ENCODE assay signal across 1 fruit fly cellular context in genomic region chrX:19172955-19173354, dm6.
A peak's percentile ranks its signal among the peaks of the same experiment; 100 is the strongest.
TF ChIP-seq lines count a peak whose summit lies in the region.

No protein-coding gene starts in this region.

TF ChIP-seq in whole organism, embryonic, 481 proteins besides CTCF, POLR2A, EP300 and RAD21 (continued from another document and continues in another):
- TF ChIP-seq CG5180 (GFP tag; optimal IDR thresholded peaks at IDR 0.05; lab: Kevin White, UChicago) = no peak
- peak; percentile 21 for TF ChIP-seq CG4424 (GFP tag; optimal IDR thresholded peaks at IDR 0.05; lab: Kevin White, UChicago)
- no peak for TF ChIP-seq D19B (GFP tag; optimal IDR thresholded peaks at IDR 0.05; lab: Kevin White, UChicago)
- no peak for TF ChIP-seq CG4282 (GFP tag; optimal IDR thresholded peaks at IDR 0.05; lab: Kevin White, UChicago)
- no peak for TF ChIP-seq sug (tag; optimal IDR thresholded peaks at IDR 0.05; lab: Kevin White, UChicago)
- peak; percentile 1 for TF ChIP-seq Abd-B (GFP tag; optimal IDR thresholded peaks at IDR 0.05; lab: Kevin White, UChicago)
- peak; percentile 29 for TF ChIP-seq Xbp1 (GFP tag; optimal IDR thresholded peaks at IDR 0.05; lab: Kevin White, UChicago)
- TF ChIP-seq CG13894 (tag; optimal IDR thresholded peaks at IDR 0.05; lab: Kevin White, UChicago) = no peak
- TF ChIP-seq CG2889 (GFP tag; IDR thresholded peaks at IDR 0.05; lab: Robert Waterston, UW) = no peak
- TF ChIP-seq CG2678 (tag; optimal IDR thresholded peaks at IDR 0.05; lab: Kevin White, UChicago) = no peak
- TF ChIP-seq ham (GFP tag; IDR thresholded peaks at IDR 0.05; lab: Robert Waterston, UW) = no peak
- no peak for TF ChIP-seq Dek (tag; optimal IDR thresholded peaks at IDR 0.05; lab: Kevin White, UChicago)
- TF ChIP-seq Nf-YB (GFP tag; optimal IDR thresholded peaks at IDR 0.05; lab: Kevin White, UChicago) = no peak
- TF ChIP-seq Chrac-16 (GFP tag; optimal IDR thresholded peaks at IDR 0.05; lab: Kevin White, UChicago) = peak; percentile 33
- no peak for TF ChIP-seq Mrtf (GFP tag; IDR thresholded peaks at IDR 0.05; lab: Robert Waterston, UW)
- TF ChIP-seq unpg (GFP tag; optimal IDR thresholded peaks at IDR 0.05; lab: Kevin White, UChicago) = no peak
- TF ChIP-seq HmgD (GFP tag; optimal IDR thresholded peaks at IDR 0.05; lab: Kevin White, UChicago) = no peak
- no peak for TF ChIP-seq CG13424 (tag; optimal IDR thresholded peaks at IDR 0.05; lab: Kevin White, UChicago)
- TF ChIP-seq Ssrp (tag; optimal IDR thresholded peaks at IDR 0.05; lab: Kevin White, UChicago) = no peak
- no peak for TF ChIP-seq CG6175 (GFP tag; IDR thresholded peaks at IDR 0.05; lab: Robert Waterston, UW)
- TF ChIP-seq NC2β (GFP tag; optimal IDR thresholded peaks at IDR 0.05; lab: Kevin White, UChicago) = no peak
- TF ChIP-seq CG10209 (GFP tag; optimal IDR thresholded peaks at IDR 0.05; lab: Kevin White, UChicago) = no peak
- no peak for TF ChIP-seq CG9876 (GFP tag; optimal IDR thresholded peaks at IDR 0.05; lab: Kevin White, UChicago)
- no peak for TF ChIP-seq CG2202 (tag; optimal IDR thresholded peaks at IDR 0.05; lab: Kevin White, UChicago)
- TF ChIP-seq CG10274 (GFP tag; optimal IDR thresholded peaks at IDR 0.05; lab: Kevin White, UChicago) = no peak
- TF ChIP-seq CG10565 (GFP tag; optimal IDR thresholded peaks at IDR 0.05; lab: Kevin White, UChicago) = no peak
- TF ChIP-seq bigmax (GFP tag; optimal IDR thresholded peaks at IDR 0.05; lab: Kevin White, UChicago) = no peak
- TF ChIP-seq zfh1 (GFP tag; IDR thresholded peaks at IDR 0.05; lab: Robert Waterston, UW) = 0 out of 3 replicates have a peak, but pooled peaks have one; percentile 18
- TF ChIP-seq kay (GFP tag; optimal IDR thresholded peaks at IDR 0.05; lab: Kevin White, UChicago) = no peak
- no peak for TF ChIP-seq pfk (GFP tag; optimal IDR thresholded peaks at IDR 0.05; lab: Kevin White, UChicago)
- TF ChIP-seq CG7271 (tag; optimal IDR thresholded peaks at IDR 0.05; lab: Kevin White, UChicago) = no peak
- TF ChIP-seq Atf3 (GFP tag; optimal IDR thresholded peaks at IDR 0.05; lab: Kevin White, UChicago) = no peak
- TF ChIP-seq lilli (GFP tag; optimal IDR thresholded peaks at IDR 0.05; lab: Kevin White, UChicago) = no peak
- peak; percentile 15 for TF ChIP-seq CG7556 (GFP tag; optimal IDR thresholded peaks at IDR 0.05; lab: Kevin White, UChicago)
- TF ChIP-seq al (GFP tag; IDR thresholded peaks at IDR 0.05; lab: Robert Waterston, UW) = no peak
- TF ChIP-seq danr (GFP tag; IDR thresholded peaks at IDR 0.05; lab: Robert Waterston, UW) = no peak
- TF ChIP-seq CG1647 (GFP tag; optimal IDR thresholded peaks at IDR 0.05; lab: Kevin White, UChicago) = no peak
- peak; percentile 35 for TF ChIP-seq CG11504 (tag; optimal IDR thresholded peaks at IDR 0.05; lab: Kevin White, UChicago)
- no peak for TF ChIP-seq Fer1 (GFP tag; optimal IDR thresholded peaks at IDR 0.05; lab: Kevin White, UChicago)
- TF ChIP-seq CG12769 (tag; optimal IDR thresholded peaks at IDR 0.05; lab: Kevin White, UChicago) = peak; percentile 3
- TF ChIP-seq cato (GFP tag; optimal IDR thresholded peaks at IDR 0.05; lab: Kevin White, UChicago; ENCODE audit: borderline replicate concordance) = no peak
- no peak for TF ChIP-seq CG4730 (GFP tag; IDR thresholded peaks at IDR 0.05; lab: Robert Waterston, UW)
- TF ChIP-seq vnd (GFP tag; IDR thresholded peaks at IDR 0.05; lab: Robert Waterston, UW; ENCODE audit: partially characterized antibody) = no peak
- TF ChIP-seq disco-r (GFP tag; optimal IDR thresholded peaks at IDR 0.05; lab: Kevin White, UChicago) = no peak
- TF ChIP-seq MBD-R2 (GFP tag; IDR thresholded peaks at IDR 0.05; lab: Robert Waterston, UW) = no peak
- TF ChIP-seq Mes4 (GFP tag; optimal IDR thresholded peaks at IDR 0.05; lab: Kevin White, UChicago) = peak; percentile 0
- TF ChIP-seq Hr78 (GFP tag; optimal IDR thresholded peaks at IDR 0.05; lab: Kevin White, UChicago) = no peak
- TF ChIP-seq prd (optimal IDR thresholded peaks at IDR 0.05; lab: Kevin White, UChicago) = no peak
- peak; percentile 52; the same call in 1 of the 3 replicates for TF ChIP-seq prd (GFP tag; IDR thresholded peaks at IDR 0.05; lab: Robert Waterston, UW)
- TF ChIP-seq psq (GFP tag; optimal IDR thresholded peaks at IDR 0.05; lab: Kevin White, UChicago) = no peak
- no peak for TF ChIP-seq HLH54F (GFP tag; optimal IDR thresholded peaks at IDR 0.05; lab: Kevin White, UChicago)
- no peak for TF ChIP-seq inv (GFP tag; IDR thresholded peaks at IDR 0.05; lab: Robert Waterston, UW; ENCODE audit: partially characterized antibody)
- no peak for TF ChIP-seq CG9609 (GFP tag; optimal IDR thresholded peaks at IDR 0.05; lab: Kevin White, UChicago)
- TF ChIP-seq nau (GFP tag; optimal IDR thresholded peaks at IDR 0.05; lab: Kevin White, UChicago) = no peak
- TF ChIP-seq CG1529 (GFP tag; optimal IDR thresholded peaks at IDR 0.05; lab: Kevin White, UChicago) = no peak
- no peak for TF ChIP-seq Dref (GFP tag; IDR thresholded peaks at IDR 0.05; lab: Robert Waterston, UW)
- TF ChIP-seq CG9215 (GFP tag; IDR thresholded peaks at IDR 0.05; lab: Robert Waterston, UW) = no peak
- TF ChIP-seq oc (tag; optimal IDR thresholded peaks at IDR 0.05; lab: Kevin White, UChicago) = no peak
- TF ChIP-seq CG6791 (GFP tag; IDR thresholded peaks at IDR 0.05; lab: Robert Waterston, UW; ENCODE audit: partially characterized antibody) = no peak
- no peak for TF ChIP-seq CG14710 (tag; optimal IDR thresholded peaks at IDR 0.05; lab: Kevin White, UChicago)
- TF ChIP-seq fd102C (GFP tag; optimal IDR thresholded peaks at IDR 0.05; lab: Kevin White, UChicago) = no peak
- TF ChIP-seq Kr (GFP tag; optimal IDR thresholded peaks at IDR 0.05; lab: Kevin White, UChicago) = no peak
- peak; percentile 14 for TF ChIP-seq CG5245 (GFP tag; optimal IDR thresholded peaks at IDR 0.05; lab: Kevin White, UChicago)
- no peak for TF ChIP-seq CG18599 (GFP tag; optimal IDR thresholded peaks at IDR 0.05; lab: Kevin White, UChicago)
- no peak for TF ChIP-seq dmrt99B (tag; optimal IDR thresholded peaks at IDR 0.05; lab: Kevin White, UChicago)
- TF ChIP-seq CG14014 (GFP tag; IDR thresholded peaks at IDR 0.05; lab: Robert Waterston, UW) = no peak
- TF ChIP-seq insv (GFP tag; optimal IDR thresholded peaks at IDR 0.05; lab: Kevin White, UChicago) = no peak
- TF ChIP-seq CG11723 (GFP tag; optimal IDR thresholded peaks at IDR 0.05; lab: Kevin White, UChicago) = no peak
- TF ChIP-seq Hand (GFP tag; optimal IDR thresholded peaks at IDR 0.05; lab: Kevin White, UChicago) = no peak
- no peak for TF ChIP-seq rib (GFP tag; IDR thresholded peaks at IDR 0.05; lab: Robert Waterston, UW)
- no peak for TF ChIP-seq ems (GFP tag; optimal IDR thresholded peaks at IDR 0.05; lab: Kevin White, UChicago)
- 0 out of 3 replicates have a peak, but pooled peaks have one; percentile 36 for TF ChIP-seq dysf (GFP tag; IDR thresholded peaks at IDR 0.05; lab: Robert Waterston, UW)
- no peak for TF ChIP-seq CG17802 (tag; optimal IDR thresholded peaks at IDR 0.05; lab: Kevin White, UChicago)
- TF ChIP-seq CG9817 (tag; optimal IDR thresholded peaks at IDR 0.05; lab: Kevin White, UChicago) = no peak
- no peak for TF ChIP-seq pho (GFP tag; optimal IDR thresholded peaks at IDR 0.05; lab: Kevin White, UChicago)
- TF ChIP-seq bab2 (GFP tag; optimal IDR thresholded peaks at IDR 0.05; lab: Kevin White, UChicago) = no peak
- TF ChIP-seq CG8359 (GFP tag; optimal IDR thresholded peaks at IDR 0.05; lab: Kevin White, UChicago; ENCODE audit: borderline replicate concordance) = no peak
- TF ChIP-seq so (GFP tag; IDR thresholded peaks at IDR 0.05; lab: Robert Waterston, UW) = 0 out of 3 replicates have a peak, but pooled peaks have one; percentile 26
- no peak for TF ChIP-seq zen2 (GFP tag; IDR thresholded peaks at IDR 0.05; lab: Robert Waterston, UW; ENCODE audit: partially characterized antibody)
- no peak for TF ChIP-seq Elba2 (GFP tag; optimal IDR thresholded peaks at IDR 0.05; lab: Kevin White, UChicago)
- TF ChIP-seq CG30020 (tag; optimal IDR thresholded peaks at IDR 0.05; lab: Kevin White, UChicago) = no peak
- no peak for TF ChIP-seq Scr (GFP tag; IDR thresholded peaks at IDR 0.05; lab: Robert Waterston, UW; ENCODE audit: partially characterized antibody)
- peak; percentile 65 for TF ChIP-seq sens (GFP tag; lab: Kevin White, UChicago)
- TF ChIP-seq CG15514 (GFP tag; optimal IDR thresholded peaks at IDR 0.05; lab: Kevin White, UChicago) = no peak
- TF ChIP-seq HmgZ (tag; optimal IDR thresholded peaks at IDR 0.05; lab: Kevin White, UChicago) = no peak
- TF ChIP-seq CG4707 (GFP tag; optimal IDR thresholded peaks at IDR 0.05; lab: Kevin White, UChicago) = no peak
- 0 out of 2 replicates have a peak, but pooled peaks have one; percentile 19 for TF ChIP-seq Rfx (GFP tag; IDR thresholded peaks at IDR 0.05; lab: Robert Waterston, UW)
- no peak for TF ChIP-seq sens-2 (GFP tag; IDR thresholded peaks at IDR 0.05; lab: Robert Waterston, UW)
- no peak for TF ChIP-seq CG31441 (GFP tag; IDR thresholded peaks at IDR 0.05; lab: Robert Waterston, UW)
- no peak for TF ChIP-seq CG18764 (GFP tag; optimal IDR thresholded peaks at IDR 0.05; lab: Kevin White, UChicago)
- no peak for TF ChIP-seq ase (GFP tag; IDR thresholded peaks at IDR 0.05; lab: Robert Waterston, UW)
- TF ChIP-seq usp (GFP tag; optimal IDR thresholded peaks at IDR 0.05; lab: Kevin White, UChicago) = no peak
- TF ChIP-seq tll (GFP tag; optimal IDR thresholded peaks at IDR 0.05; lab: Kevin White, UChicago) = no peak
- no peak for TF ChIP-seq Dp (GFP tag; optimal IDR thresholded peaks at IDR 0.05; lab: Kevin White, UChicago)
- TF ChIP-seq lov (optimal IDR thresholded peaks at IDR 0.05; lab: Kevin White, UChicago) = no peak
- no peak for TF ChIP-seq lov (GFP tag; IDR thresholded peaks at IDR 0.05; lab: Robert Waterston, UW)
- TF ChIP-seq ac (GFP tag; optimal IDR thresholded peaks at IDR 0.05; lab: Kevin White, UChicago) = no peak
- TF ChIP-seq CG11695 (GFP tag; IDR thresholded peaks at IDR 0.05; lab: Robert Waterston, UW) = no peak
- TF ChIP-seq az2 (GFP tag; optimal IDR thresholded peaks at IDR 0.05; lab: Kevin White, UChicago) = peak; percentile 9
- no peak for TF ChIP-seq CG11398 (GFP tag; optimal IDR thresholded peaks at IDR 0.05; lab: Kevin White, UChicago)
- TF ChIP-seq grau (tag; optimal IDR thresholded peaks at IDR 0.05; lab: Kevin White, UChicago) = peak; percentile 15
- TF ChIP-seq chinmo (GFP tag; IDR thresholded peaks at IDR 0.05; lab: Robert Waterston, UW; ENCODE audit: partially characterized antibody) = no peak
- TF ChIP-seq sim (GFP tag; IDR thresholded peaks at IDR 0.05; lab: Robert Waterston, UW) = no peak
- TF ChIP-seq CG34422 (GFP tag; IDR thresholded peaks at IDR 0.05; lab: Robert Waterston, UW) = no peak
- TF ChIP-seq CG5953 (GFP tag; IDR thresholded peaks at IDR 0.05; lab: Robert Waterston, UW) = no peak
- TF ChIP-seq Mad (GFP tag; optimal IDR thresholded peaks at IDR 0.05; lab: Kevin White, UChicago) = no peak
- peak; percentile 6 for TF ChIP-seq maf-S (GFP tag; optimal IDR thresholded peaks at IDR 0.05; lab: Kevin White, UChicago)
- no peak for TF ChIP-seq CG13296 (GFP tag; optimal IDR thresholded peaks at IDR 0.05; lab: Kevin White, UChicago)
- TF ChIP-seq Vsx1 (GFP tag; optimal IDR thresholded peaks at IDR 0.05; lab: Kevin White, UChicago) = no peak
- no peak for TF ChIP-seq jigr1 (GFP tag; IDR thresholded peaks at IDR 0.05; lab: Robert Waterston, UW)
- no peak for TF ChIP-seq CG9932 (GFP tag; IDR thresholded peaks at IDR 0.05; lab: Robert Waterston, UW)
- no peak for TF ChIP-seq en (GFP tag; optimal IDR thresholded peaks at IDR 0.05; lab: Kevin White, UChicago)
- no peak for TF ChIP-seq eyg (GFP tag; optimal IDR thresholded peaks at IDR 0.05; lab: Kevin White, UChicago)
- 0 out of 2 replicates have a peak, but pooled peaks have one; percentile 6 for TF ChIP-seq E2f1 (GFP tag; IDR thresholded peaks at IDR 0.05; lab: Robert Waterston, UW)
- no peak for TF ChIP-seq CG32772 (GFP tag; IDR thresholded peaks at IDR 0.05; lab: Robert Waterston, UW)
- no peak for TF ChIP-seq croc (GFP tag; conservative IDR thresholded peaks at IDR 0.05; lab: Robert Waterston, UW)
- TF ChIP-seq gro (GFP tag; optimal IDR thresholded peaks at IDR 0.05; lab: Kevin White, UChicago) = no peak
- no peak for TF ChIP-seq Bgb (GFP tag; IDR thresholded peaks at IDR 0.05; lab: Robert Waterston, UW; ENCODE audit: partially characterized antibody)
- no peak for TF ChIP-seq Trl (optimal IDR thresholded peaks at IDR 0.05; lab: Kevin White, UChicago)
- no peak for TF ChIP-seq Trl (GFP tag; optimal IDR thresholded peaks at IDR 0.05; lab: Kevin White, UChicago)
- peak; percentile 10 to 16 for TF ChIP-seq bsh (GFP tag; optimal IDR thresholded peaks at IDR 0.05; lab: Kevin White, UChicago)
- no peak for TF ChIP-seq CG8388 (GFP tag; optimal IDR thresholded peaks at IDR 0.05; lab: Kevin White, UChicago)
- TF ChIP-seq dpn (GFP tag; optimal IDR thresholded peaks at IDR 0.05; lab: Kevin White, UChicago) = peak; percentile 3 to 14
- TF ChIP-seq CG13287 (GFP tag; IDR thresholded peaks at IDR 0.05; lab: Robert Waterston, UW; ENCODE audit: partially characterized antibody) = no peak
- no peak for TF ChIP-seq CG34376 (GFP tag; optimal IDR thresholded peaks at IDR 0.05; lab: Kevin White, UChicago)
- TF ChIP-seq ttk (GFP tag; IDR thresholded peaks at IDR 0.05; lab: Robert Waterston, UW) = no peak
- TF ChIP-seq Dip3 (GFP tag; optimal IDR thresholded peaks at IDR 0.05; lab: Kevin White, UChicago) = no peak
- TF ChIP-seq gce (GFP tag; IDR thresholded peaks at IDR 0.05; lab: Robert Waterston, UW) = no peak
- no peak for TF ChIP-seq zf30C (GFP tag; optimal IDR thresholded peaks at IDR 0.05; lab: Kevin White, UChicago)
- TF ChIP-seq ind (GFP tag; optimal IDR thresholded peaks at IDR 0.05; lab: Kevin White, UChicago) = peak; percentile 27
- no peak for TF ChIP-seq ro (GFP tag; IDR thresholded peaks at IDR 0.05; lab: Robert Waterston, UW)
- no peak for TF ChIP-seq nerfin-2 (GFP tag; IDR thresholded peaks at IDR 0.05; lab: Robert Waterston, UW; ENCODE audit: partially characterized antibody)
- no peak for TF ChIP-seq aop (GFP tag; IDR thresholded peaks at IDR 0.05; lab: Robert Waterston, UW)
- TF ChIP-seq Doc2 (GFP tag; IDR thresholded peaks at IDR 0.05; lab: Robert Waterston, UW) = no peak
- TF ChIP-seq sd (tag; optimal IDR thresholded peaks at IDR 0.05; lab: Kevin White, UChicago) = no peak
- peak; percentile 5 for TF ChIP-seq Blimp-1 (GFP tag; optimal IDR thresholded peaks at IDR 0.05; lab: Kevin White, UChicago)
- peak; percentile 11 for TF ChIP-seq CG7839 (tag; optimal IDR thresholded peaks at IDR 0.05; lab: Kevin White, UChicago)
- TF ChIP-seq CG10366 (GFP tag; IDR thresholded peaks at IDR 0.05; lab: Robert Waterston, UW) = no peak
